Worm (Caenorhabditis elegans) whole organism, midembryonic: ENCODE results near the gene lec-2.

Source experiments
- klf-2 ChIP-seq: fragments of 200-800 bp; sonication (Bioruptor generic); conservative IDR thresholded peaks from 2 replicates; pipeline ENCODE4 v1.3.6; 2022; ENCODE audit warnings: missing genetic modification reagents, missing genetic modification characterization, missing compliant biosample characterization
- med-1 ChIP-seq: sonication (generic microtip); optimal IDR thresholded peaks from 2 replicates; lab custom pipeline; 2017; ENCODE audit warnings: missing genetic modification characterization, mild to moderate bottlenecking, missing compliant biosample characterization, antibody characterized with exemption, missing genetic modification reagents; ENCODE audit not compliant: insufficient read depth
- ref-1 ChIP-seq: fragments of 200-800 bp; sonication (Bioruptor generic); conservative IDR thresholded peaks from 2 replicates; pipeline ENCODE4 v1.3.6; 2022; ENCODE audit warnings: missing genetic modification reagents, missing genetic modification characterization, missing compliant biosample characterization
- ztf-29 ChIP-seq: fragments of 200-800 bp; sonication (Bioruptor generic); IDR thresholded peaks from 2 replicates; pipeline ENCODE4 v1.3.6; 2022; ENCODE audit warnings: missing genetic modification reagents, missing genetic modification characterization, missing compliant biosample characterization

- TF ChIP-seq med-1 (GFP tag; lab: Kevin White, UChicago) (no peak), ztf-29 (no peak), klf-2 (no peak), ref-1 (GFP tag; lab: Robert Waterston, UW) (no peak)
These were observed 41.0 kb downstream of the lec-2 start, which contains the start of gene aakg-5 for ce11 chrII:9974967-9975366.
